Fruit fly (Drosophila melanogaster) whole organism, embryonic: ENCODE results near the gene Slc25A46a.
A peak's percentile ranks its signal among the peaks of the same experiment; 100 is the strongest.

Experiments used
- Blimp-1 ChIP-seq: fragments of 200-800 bp; sonication (Bioruptor generic); optimal IDR thresholded peaks from 3 replicates; lab custom pipeline; 2018; ENCODE audit warnings: missing biosample characterization, missing genetic modification characterization, mild to moderate bottlenecking, moderate library complexity, missing genetic modification reagents
- CG1024 ChIP-seq: fragments of 200-800 bp; sonication (Bioruptor generic); IDR thresholded peaks from 2 replicates; pipeline ENCODE4 v1.3.6; 2022; ENCODE audit warnings: missing biosample characterization, missing genetic modification characterization
- CG11560 ChIP-seq: fragments of 200-800 bp; sonication (Bioruptor generic); IDR thresholded peaks from 3 replicates; pipeline ENCODE4 v1.3.6; 2022; ENCODE audit warnings: missing biosample characterization, missing genetic modification characterization
- CG12299 ChIP-seq: fragments of 200-800 bp; sonication (Bioruptor generic); optimal IDR thresholded peaks from 2 replicates; lab custom pipeline; 2018; ENCODE audit warnings: missing biosample characterization, mild to moderate bottlenecking, missing genetic modification characterization
- CG14710 ChIP-seq: fragments of 200-800 bp; sonication (Bioruptor generic); optimal IDR thresholded peaks from 3 replicates; lab custom pipeline; 2019; ENCODE audit warnings: missing biosample characterization, mild to moderate bottlenecking, missing genetic modification characterization, moderate library complexity
- CG15514 ChIP-seq: fragments of 200-800 bp; sonication (Bioruptor generic); optimal IDR thresholded peaks from 3 replicates; lab custom pipeline; 2017; ENCODE audit warnings: missing biosample characterization, missing genetic modification characterization, mild to moderate bottlenecking, moderate library complexity, missing genetic modification reagents
- CG17361 ChIP-seq: fragments of 200-800 bp; sonication (Bioruptor generic); IDR thresholded peaks from 3 replicates; pipeline ENCODE4 v1.3.6; 2022; ENCODE audit warnings: missing biosample characterization, missing genetic modification characterization
- CG17612 ChIP-seq: fragments of 200-800 bp; sonication (Bioruptor generic); IDR thresholded peaks from 2 replicates; pipeline ENCODE4 v1.3.6; 2022; ENCODE audit warnings: missing biosample characterization, missing genetic modification characterization
- CG17802 ChIP-seq: fragments of 200-800 bp; sonication (Bioruptor generic); optimal IDR thresholded peaks from 2 replicates; lab custom pipeline; 2018; ENCODE audit warnings: missing biosample characterization, mild to moderate bottlenecking, missing genetic modification characterization, moderate library complexity
- CG18764 ChIP-seq: fragments of 200-800 bp; sonication (Bioruptor generic); optimal IDR thresholded peaks from 3 replicates; lab custom pipeline; 2016; ENCODE audit warnings: missing biosample characterization, missing genetic modification characterization
- CG30020 ChIP-seq: fragments of 200-800 bp; optimal IDR thresholded peaks from 2 replicates; lab custom pipeline; 2019; ENCODE audit warnings: missing biosample characterization, mild to moderate bottlenecking, missing genetic modification characterization, moderate library complexity
- CG4617 ChIP-seq: fragments of 200-800 bp; sonication (Bioruptor generic); optimal IDR thresholded peaks from 3 replicates; lab custom pipeline; 2016; ENCODE audit warnings: missing biosample characterization, missing genetic modification characterization, borderline replicate concordance
- CG4854 ChIP-seq: fragments of 200-800 bp; sonication (Bioruptor generic); optimal IDR thresholded peaks from 2 replicates; lab custom pipeline; 2016; ENCODE audit warnings: missing biosample characterization, missing genetic modification characterization, inconsistent platforms
- CG5180 ChIP-seq: fragments of 200-800 bp; sonication (Bioruptor generic); optimal IDR thresholded peaks from 3 replicates; lab custom pipeline; 2017; ENCODE audit warnings: missing biosample characterization, missing genetic modification characterization, mild to moderate bottlenecking, moderate library complexity, missing genetic modification reagents
- CG5953 ChIP-seq: fragments of 200-800 bp; sonication (Bioruptor generic); IDR thresholded peaks from 2 replicates; pipeline ENCODE4 v1.3.6; 2022; ENCODE audit warnings: missing biosample characterization, missing genetic modification characterization
- Deaf1 ChIP-seq: fragments of 200-800 bp; optimal IDR thresholded peaks from 3 replicates; lab custom pipeline; 2019; ENCODE audit warnings: missing biosample characterization, mild to moderate bottlenecking, missing genetic modification characterization, moderate library complexity
- Dp ChIP-seq: fragments of 200-800 bp; sonication (Bioruptor generic); optimal IDR thresholded peaks from 2 replicates; lab custom pipeline; 2018; ENCODE audit warnings: missing biosample characterization, mild to moderate bottlenecking, missing genetic modification characterization, moderate library complexity
- Dref ChIP-seq: fragments of 200-800 bp; sonication (Bioruptor generic); IDR thresholded peaks from 2 replicates; pipeline ENCODE4 v1.3.6; 2022; ENCODE audit warnings: missing biosample characterization, missing genetic modification characterization
- E2f2 ChIP-seq: fragments of 200-800 bp; sonication (Bioruptor generic); IDR thresholded peaks from 2 replicates; pipeline ENCODE4 v1.3.6; 2022; ENCODE audit warnings: missing biosample characterization, missing genetic modification characterization
- Eip74EF ChIP-seq, 2 experiments: fragments of 200-800 bp in 1 of 2; fragments of >200 bp in 1 of 2; sonication (Bioruptor generic) in 1 of 2; optimal IDR thresholded peaks; 2 replicates each; lab custom pipeline; 2017 to 2019; ENCODE audit warnings: missing biosample characterization in 2 of 2, missing genetic modification characterization in 2 of 2, mild to moderate bottlenecking in 1 of 2, moderate library complexity in 1 of 2
- HLH3B ChIP-seq: fragments of 200-800 bp; sonication (Bioruptor generic); IDR thresholded peaks from 2 replicates; pipeline ENCODE4 v1.3.6; 2022; ENCODE audit warnings: missing biosample characterization, missing genetic modification characterization
- Opbp ChIP-seq: fragments of 200-800 bp; sonication (Bioruptor generic); IDR thresholded peaks from 3 replicates; pipeline ENCODE4 v1.3.6; 2022; ENCODE audit warnings: missing biosample characterization, missing genetic modification characterization; ENCODE audit not compliant: partially characterized antibody
- Pdp1 ChIP-seq, 2 experiments: fragments of 200-800 bp; sonication (Bioruptor generic); optimal IDR thresholded peaks; 3 replicates each; lab custom pipeline; 2016; ENCODE audit warnings: missing biosample characterization in 2 of 2, missing genetic modification characterization in 2 of 2, mild to moderate bottlenecking in 1 of 2, moderate library complexity in 1 of 2
- bab2 ChIP-seq: fragments of 200-800 bp; sonication (Bioruptor generic); optimal IDR thresholded peaks from 2 replicates; lab custom pipeline; 2016; ENCODE audit warnings: missing biosample characterization, missing genetic modification characterization
- bbx ChIP-seq: fragments of 200-800 bp; sonication (Bioruptor generic); IDR thresholded peaks from 2 replicates; pipeline ENCODE4 v1.3.6; 2022; ENCODE audit warnings: missing biosample characterization, missing genetic modification characterization; ENCODE audit not compliant: partially characterized antibody
- chm ChIP-seq: fragments of 200-800 bp; sonication (Bioruptor generic); IDR thresholded peaks from 2 replicates; pipeline ENCODE4 v1.3.6; 2022; ENCODE audit warnings: missing biosample characterization, missing genetic modification characterization
- corto ChIP-seq: fragments of 200-800 bp; sonication (Bioruptor generic); optimal IDR thresholded peaks from 2 replicates; lab custom pipeline; 2016; ENCODE audit warnings: missing biosample characterization, mild to moderate bottlenecking, missing genetic modification characterization, moderate library complexity
- crp ChIP-seq, 2 experiments: fragments of 200-800 bp; sonication (Bioruptor generic); optimal IDR thresholded peaks; 2 replicates in 1 of 2; 3 replicates in 1 of 2; lab custom pipeline; 2017; ENCODE audit warnings: missing biosample characterization in 2 of 2, missing genetic modification characterization in 2 of 2, mild to moderate bottlenecking in 1 of 2, moderate library complexity in 1 of 2
- en ChIP-seq: fragments of 200-800 bp; sonication (Bioruptor generic); optimal IDR thresholded peaks from 2 replicates; lab custom pipeline; 2016; ENCODE audit warnings: missing biosample characterization, missing genetic modification characterization
- gfzf ChIP-seq: fragments of 200-800 bp; sonication (Bioruptor generic); optimal IDR thresholded peaks from 2 replicates; lab custom pipeline; 2016; ENCODE audit warnings: missing biosample characterization, mild to moderate bottlenecking, missing genetic modification characterization, moderate library complexity
- her ChIP-seq: fragments of 200-800 bp; sonication (Bioruptor generic); optimal IDR thresholded peaks from 2 replicates; lab custom pipeline; 2016; ENCODE audit warnings: missing biosample characterization, missing genetic modification characterization
- lola ChIP-seq, 3 experiments: fragments of >200 bp in 2 of 3; fragments of 200-800 bp in 1 of 3; sonication (Bioruptor generic) in 1 of 3; optimal IDR thresholded peaks; 2 replicates each; lab custom pipeline; 2017 to 2019; ENCODE audit warnings: missing biosample characterization in 3 of 3, missing genetic modification characterization in 3 of 3, mild to moderate bottlenecking in 1 of 3, moderate library complexity in 1 of 3
- nmo ChIP-seq: fragments of 200-800 bp; sonication (Bioruptor generic); optimal IDR thresholded peaks from 2 replicates; lab custom pipeline; 2018; ENCODE audit warnings: missing biosample characterization, mild to moderate bottlenecking, missing genetic modification characterization, moderate library complexity
- pfk ChIP-seq: fragments of 200-800 bp; sonication (Bioruptor generic); optimal IDR thresholded peaks from 2 replicates; lab custom pipeline; 2018; ENCODE audit warnings: missing biosample characterization, mild to moderate bottlenecking, missing genetic modification characterization, moderate library complexity
- pzg ChIP-seq: fragments of 200-800 bp; sonication (Bioruptor generic); optimal IDR thresholded peaks from 3 replicates; lab custom pipeline; 2018; ENCODE audit warnings: missing biosample characterization, mild to moderate bottlenecking, missing genetic modification characterization, moderate library complexity
- sim ChIP-seq: fragments of 200-800 bp; sonication (Bioruptor generic); IDR thresholded peaks from 2 replicates; pipeline ENCODE4 v1.3.6; 2022; ENCODE audit warnings: missing biosample characterization, missing genetic modification characterization
- sna ChIP-seq: fragments of 200-800 bp; sonication (Bioruptor generic); IDR thresholded peaks from 2 replicates; pipeline ENCODE4 v1.3.6; 2022; ENCODE audit warnings: missing biosample characterization, missing genetic modification characterization; ENCODE audit not compliant: partially characterized antibody
- sr ChIP-seq: fragments of 200-800 bp; sonication (Bioruptor generic); IDR thresholded peaks from 3 replicates; pipeline ENCODE4 v1.3.6; 2022; ENCODE audit warnings: missing biosample characterization, missing genetic modification characterization
- ssp ChIP-seq: fragments of 200-800 bp; sonication (Bioruptor generic); IDR thresholded peaks from 2 replicates; pipeline ENCODE4 v1.3.6; 2022; ENCODE audit warnings: missing biosample characterization, missing genetic modification characterization

Slc25A46a gene

dm6 chrX:15940105-15940955 lies 43.2 kb upstream of the Slc25A46a start, which contains the start of gene Stim (continued):
- TF ChIP-seq Blimp-1 (no peak), corto (GFP tag; lab: Kevin White, UChicago) (no peak), chm (GFP tag; lab: Robert Waterston, UW) (no peak), CG14710 (tag; lab: Kevin White, UChicago) (peak; percentile 23), bbx (GFP tag; lab: Robert Waterston, UW) (no peak), Pdp1 (GFP tag; optimal IDR thresholded peaks at IDR 0.05; lab: Kevin White, UChicago) (peak in 1 of 2 experiments; percentile 21), sna (GFP tag; lab: Robert Waterston, UW) (no peak), CG11560 (tag; lab: Robert Waterston, UW) (no peak), en (GFP tag; lab: Kevin White, UChicago) (no peak), sr (GFP tag; lab: Robert Waterston, UW) (no peak), gfzf (peak; percentile 57), bab2 (GFP tag; lab: Kevin White, UChicago) (no peak), CG30020 (tag; lab: Kevin White, UChicago) (peak; percentile 95), HLH3B (GFP tag; lab: Robert Waterston, UW) (no peak), her (GFP tag; lab: Kevin White, UChicago) (peak; percentile 79), Eip74EF (GFP tag; optimal IDR thresholded peaks at IDR 0.05; lab: Kevin White, UChicago) (peak in 1 of 2 experiments; percentile 8), crp (GFP tag; optimal IDR thresholded peaks at IDR 0.05; lab: Kevin White, UChicago) (no peak), CG12299 (no peak), CG18764 (GFP tag; lab: Kevin White, UChicago) (no peak), CG17802 (peak; percentile 65), CG4617 (GFP tag; lab: Kevin White, UChicago) (peak; percentile 67), CG17612 (no peak), CG15514 (peak; percentile 33), lola (GFP tag; optimal IDR thresholded peaks at IDR 0.05; lab: Kevin White, UChicago) (peak in 1 of 3 experiments; percentile 70), ssp (GFP tag; lab: Robert Waterston, UW) (peak; percentile 89), pzg (GFP tag; lab: Kevin White, UChicago) (peak; percentile 42), nmo (peak; percentile 15)

- TF ChIP-seq Dref (peak; percentile 40), pfk (GFP tag; lab: Kevin White, UChicago) (peak; percentile 58), pzg (GFP tag; lab: Kevin White, UChicago) (peak; percentile 9), CG30020 (tag; lab: Kevin White, UChicago) (peak; percentile 83), CG17361 (GFP tag; lab: Robert Waterston, UW) (0 out of 3 replicates have a peak, but pooled peaks have one; percentile 8), CG5953 (GFP tag; lab: Robert Waterston, UW) (no peak), her (GFP tag; lab: Kevin White, UChicago) (peak; percentile 98), CG4854 (GFP tag; lab: Kevin White, UChicago) (no peak), E2f2 (peak; percentile 52), Dp (GFP tag; lab: Kevin White, UChicago) (peak; percentile 42), sim (no peak), Opbp (0 out of 3 replicates have a peak, but pooled peaks have one; percentile 26), CG1024 (GFP tag; lab: Robert Waterston, UW) (peak; percentile 43; the same call in 1 of the 2 replicates), CG5180 (GFP tag; lab: Kevin White, UChicago) (no peak), gfzf (peak; percentile 61), Deaf1 (tag; lab: Kevin White, UChicago) (no peak)
Measured at dm6 chrX:15940956-15941246, 42.7 kb upstream of the Slc25A46a start, which contains the start of gene CG8924. CG8924 (plus strand) TSS chrX:15941077.
